Worm (Caenorhabditis elegans): ENCODE results near the gene C42D8.9.

- TF ChIP-seq mab-5 (tag; optimal IDR thresholded peaks at IDR 0.05): no peak
- TF ChIP-seq mdl-1 (tag; optimal IDR thresholded peaks at IDR 0.05): no peak
- TF ChIP-seq lsy-2 (tag; optimal IDR thresholded peaks at IDR 0.05): no peak
- no peak for TF ChIP-seq lin-13 (GFP tag; optimal IDR thresholded peaks at IDR 0.05)
- no peak for TF ChIP-seq unc-39 (tag; optimal IDR thresholded peaks at IDR 0.05)
- TF ChIP-seq ZK546.5 (tag; optimal IDR thresholded peaks at IDR 0.05): no peak
- no peak for TF ChIP-seq ama-1 (optimal IDR thresholded peaks at IDR 0.05)
- no peak for TF ChIP-seq egl-27 (tag; optimal IDR thresholded peaks at IDR 0.05)
- no peak for TF ChIP-seq F13H6.1 (tag; optimal IDR thresholded peaks at IDR 0.05)
- TF ChIP-seq R02D3.7 (tag; optimal IDR thresholded peaks at IDR 0.05): no peak
- TF ChIP-seq lin-39 (tag; optimal IDR thresholded peaks at IDR 0.05): no peak
- TF ChIP-seq nhr-23 (tag; optimal IDR thresholded peaks at IDR 0.05): no peak
- TF ChIP-seq snpc-4 (tag; optimal IDR thresholded peaks at IDR 0.05): no peak
These were observed 32.9 kb downstream of the C42D8.9 start for ce11 chrX:5073895-5074294.
